Fruit fly (Drosophila melanogaster) whole organism, pupa: ENCODE data around the gene CG34001.
A peak's percentile ranks its signal among the peaks of the same experiment; 100 is the strongest.

Source experiments
- CG10348 ChIP-seq: fragments of 200-800 bp; sonication (Bioruptor generic); IDR thresholded peaks from 2 replicates; pipeline ENCODE4 v1.3.6; 2022; ENCODE audit warnings: missing biosample characterization, missing genetic modification characterization
- CG12605 ChIP-seq: fragments of 200-800 bp; sonication (Bioruptor generic); IDR thresholded peaks from 2 replicates; pipeline ENCODE4 v1.3.6; 2022; ENCODE audit warnings: missing biosample characterization, missing genetic modification characterization
- CG13204 ChIP-seq: fragments of 200-800 bp; sonication (Bioruptor generic); optimal IDR thresholded peaks from 2 replicates; lab custom pipeline; 2018; ENCODE audit warnings: missing biosample characterization, mild to moderate bottlenecking, missing genetic modification characterization, moderate library complexity
- CG32121 ChIP-seq: fragments of 200-800 bp; sonication (Bioruptor generic); IDR thresholded peaks from 2 replicates; pipeline ENCODE4 v1.3.6; 2022; ENCODE audit warnings: missing biosample characterization, missing genetic modification characterization
- CG34367 ChIP-seq: fragments of 200-800 bp; sonication (Bioruptor generic); optimal IDR thresholded peaks from 2 replicates; lab custom pipeline; 2018; ENCODE audit warnings: missing biosample characterization, mild to moderate bottlenecking, missing genetic modification characterization
- CG8159 ChIP-seq: fragments of 200-800 bp; sonication (Bioruptor generic); optimal IDR thresholded peaks from 3 replicates; lab custom pipeline; 2018; ENCODE audit warnings: missing biosample characterization, mild to moderate bottlenecking, missing genetic modification characterization, moderate library complexity
- CG8301 ChIP-seq: fragments of 200-800 bp; sonication (Bioruptor generic); optimal IDR thresholded peaks from 2 replicates; lab custom pipeline; 2018; ENCODE audit warnings: missing biosample characterization, mild to moderate bottlenecking, missing genetic modification characterization
- D1 ChIP-seq: fragments of 200-800 bp; sonication (Bioruptor generic); optimal IDR thresholded peaks from 2 replicates; lab custom pipeline; 2018; ENCODE audit warnings: missing biosample characterization, mild to moderate bottlenecking, missing genetic modification characterization, moderate library complexity
- EcR ChIP-seq: fragments of 200-800 bp; sonication (Bioruptor generic); optimal IDR thresholded peaks from 3 replicates; lab custom pipeline; 2019; ENCODE audit warnings: missing biosample characterization, missing genetic modification characterization, mild to moderate bottlenecking, moderate library complexity, missing genetic modification reagents
- Ets98B ChIP-seq: fragments of 200-800 bp; sonication (Bioruptor generic); IDR thresholded peaks from 2 replicates; pipeline ENCODE4 v1.3.6; 2022; ENCODE audit warnings: missing biosample characterization, missing genetic modification characterization
- fd96Ca ChIP-seq: fragments of 200-800 bp; sonication (Bioruptor generic); IDR thresholded peaks from 3 replicates; pipeline ENCODE4 v1.3.6; 2022; ENCODE audit warnings: missing biosample characterization, missing genetic modification characterization
- gl ChIP-seq: fragments of 200-800 bp; sonication (Bioruptor generic); optimal IDR thresholded peaks from 2 replicates; lab custom pipeline; 2018; ENCODE audit warnings: missing biosample characterization, mild to moderate bottlenecking, missing genetic modification characterization

DNA sequence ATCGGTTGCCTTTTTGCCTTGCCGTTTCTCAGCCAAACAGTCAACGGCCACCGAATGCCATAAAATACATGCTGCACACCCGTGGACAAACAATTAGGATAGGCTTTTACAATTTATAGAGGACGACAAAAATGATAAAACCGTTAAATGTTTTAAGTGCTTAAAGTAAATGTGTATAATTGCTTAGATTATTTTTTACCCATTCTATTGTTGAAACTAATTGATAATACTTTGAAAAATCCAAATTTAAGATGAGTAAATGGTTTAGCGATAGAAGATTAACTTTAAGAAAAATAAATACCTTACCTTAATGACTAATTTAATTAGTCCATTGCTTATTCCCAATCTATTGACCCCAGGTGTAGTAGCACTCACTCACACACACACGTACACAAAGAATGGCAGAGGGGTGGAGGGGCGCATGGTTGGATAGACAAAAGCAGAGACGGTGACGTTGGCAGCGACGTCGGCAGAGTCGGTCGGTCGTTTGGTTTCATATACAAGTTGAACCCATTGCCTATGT lies 47.7 kb downstream of the CG34001 start:
- TF ChIP-seq CG32121 (GFP tag; lab: Robert Waterston, UW) (peak; percentile 95), EcR (GFP tag; lab: Kevin White, UChicago) (peak; percentile 76), gl (tag; lab: Kevin White, UChicago) (peak; percentile 65), CG12605 (GFP tag; lab: Robert Waterston, UW) (peak; percentile 85), CG34367 (tag; lab: Kevin White, UChicago) (peak; percentile 80), fd96Ca (peak; percentile 43; the same call in 1 of the 3 replicates), CG8301 (peak; percentile 90), CG10348 (GFP tag; lab: Robert Waterston, UW) (peak; percentile 88), Ets98B (GFP tag; lab: Robert Waterston, UW) (peak; percentile 78), CG8159 (tag; lab: Kevin White, UChicago) (peak; percentile 91), D1 (tag; lab: Kevin White, UChicago) (peak; percentile 83), CG13204 (GFP tag; lab: Kevin White, UChicago) (peak; percentile 76)
